Fruit fly (Drosophila melanogaster) whole organism, embryonic: Measurements from ENCODE around the gene CG7367.

ENCODE experiments used
- Antp ChIP-seq: fragments of 200-800 bp; sonication (Bioruptor generic); optimal IDR thresholded peaks from 3 replicates; lab custom pipeline; 2016; ENCODE audit warnings: missing biosample characterization, missing genetic modification characterization
- CG10366 ChIP-seq: fragments of 200-800 bp; sonication (Bioruptor generic); IDR thresholded peaks from 2 replicates; pipeline ENCODE4 v1.3.6; 2022; ENCODE audit warnings: missing biosample characterization, missing genetic modification characterization
- CG10431 ChIP-seq: fragments of 200-800 bp; sonication (Bioruptor generic); optimal IDR thresholded peaks from 3 replicates; lab custom pipeline; 2018; ENCODE audit warnings: missing biosample characterization, mild to moderate bottlenecking, missing genetic modification characterization
- CG11398 ChIP-seq: fragments of 200-800 bp; sonication (Bioruptor generic); optimal IDR thresholded peaks from 2 replicates; lab custom pipeline; 2016; ENCODE audit warnings: missing biosample characterization, missing genetic modification characterization
- CG11456 ChIP-seq: fragments of 200-800 bp; sonication (Bioruptor generic); IDR thresholded peaks from 3 replicates; pipeline ENCODE4 v1.3.6; 2022; ENCODE audit warnings: missing biosample characterization, missing genetic modification characterization
- CG11504 ChIP-seq: fragments of 200-800 bp; sonication (Bioruptor generic); optimal IDR thresholded peaks from 3 replicates; lab custom pipeline; 2019; ENCODE audit warnings: missing biosample characterization, mild to moderate bottlenecking, missing genetic modification characterization, moderate library complexity
- CG11695 ChIP-seq: fragments of 200-800 bp; sonication (Bioruptor generic); IDR thresholded peaks from 3 replicates; pipeline ENCODE4 v1.3.6; 2022; ENCODE audit warnings: missing biosample characterization, missing genetic modification characterization
- CG15269 ChIP-seq: fragments of 200-800 bp; sonication (Bioruptor generic); optimal IDR thresholded peaks from 2 replicates; lab custom pipeline; 2018; ENCODE audit warnings: missing biosample characterization, mild to moderate bottlenecking, missing genetic modification characterization, moderate library complexity
- CG17385 ChIP-seq: fragments of 200-800 bp; sonication (Bioruptor generic); optimal IDR thresholded peaks from 3 replicates; lab custom pipeline; 2018; ENCODE audit warnings: missing biosample characterization, mild to moderate bottlenecking, missing genetic modification characterization
- CG18599 ChIP-seq: fragments of 200-800 bp; sonication (Bioruptor generic); optimal IDR thresholded peaks from 3 replicates; lab custom pipeline; 2017; ENCODE audit warnings: missing biosample characterization, missing genetic modification characterization, mild to moderate bottlenecking, moderate library complexity, missing genetic modification reagents
- CG32772 ChIP-seq: fragments of 200-800 bp; sonication (Bioruptor generic); IDR thresholded peaks from 2 replicates; pipeline ENCODE4 v1.3.6; 2022; ENCODE audit warnings: missing biosample characterization, missing genetic modification characterization
- CG3838 ChIP-seq: fragments of 200-800 bp; sonication (Bioruptor generic); optimal IDR thresholded peaks from 3 replicates; lab custom pipeline; 2016; ENCODE audit warnings: missing biosample characterization, missing genetic modification characterization
- CG7928 ChIP-seq: fragments of 200-800 bp; sonication (Bioruptor generic); optimal IDR thresholded peaks from 2 replicates; lab custom pipeline; 2017; ENCODE audit warnings: missing biosample characterization, mild to moderate bottlenecking, missing genetic modification characterization
- Dll ChIP-seq: fragments of 200-800 bp; sonication (Bioruptor generic); IDR thresholded peaks from 4 replicates; pipeline ENCODE4 v1.3.6; 2022; ENCODE audit warnings: missing biosample characterization, missing genetic modification characterization; ENCODE audit not compliant: partially characterized antibody
- Drgx ChIP-seq: fragments of 200-800 bp; sonication (Bioruptor generic); IDR thresholded peaks from 2 replicates; pipeline ENCODE4 v1.3.6; 2022; ENCODE audit warnings: missing biosample characterization, missing genetic modification characterization
- Fer2 ChIP-seq: fragments of 200-800 bp; sonication (Bioruptor generic); optimal IDR thresholded peaks from 2 replicates; lab custom pipeline; 2018; ENCODE audit warnings: missing biosample characterization, mild to moderate bottlenecking, missing genetic modification characterization, moderate library complexity
- H15 ChIP-seq: fragments of 200-800 bp; sonication (Bioruptor generic); IDR thresholded peaks from 3 replicates; pipeline ENCODE4 v1.3.6; 2022; ENCODE audit warnings: missing biosample characterization, missing genetic modification characterization
- Jarid2 ChIP-seq: fragments of 200-800 bp; sonication (Bioruptor generic); optimal IDR thresholded peaks from 3 replicates; lab custom pipeline; 2017; ENCODE audit warnings: mild to moderate bottlenecking, missing biosample characterization, missing genetic modification reagents, missing genetic modification characterization
- Pdp1 ChIP-seq, 2 experiments: fragments of 200-800 bp; sonication (Bioruptor generic); optimal IDR thresholded peaks; 3 replicates each; lab custom pipeline; 2016; ENCODE audit warnings: missing biosample characterization in 2 of 2, missing genetic modification characterization in 2 of 2, mild to moderate bottlenecking in 1 of 2, moderate library complexity in 1 of 2
- Ptx1 ChIP-seq: fragments of 200-800 bp; sonication (Bioruptor generic); IDR thresholded peaks from 2 replicates; pipeline ENCODE4 v1.3.6; 2022; ENCODE audit warnings: missing biosample characterization, missing genetic modification characterization
- Rfx ChIP-seq: fragments of 200-800 bp; sonication (Bioruptor generic); IDR thresholded peaks from 2 replicates; pipeline ENCODE4 v1.3.6; 2022; ENCODE audit warnings: missing biosample characterization, missing genetic modification characterization
- Usf ChIP-seq: fragments of 200-800 bp; sonication (Bioruptor generic); optimal IDR thresholded peaks from 2 replicates; lab custom pipeline; 2017; ENCODE audit warnings: missing genotype, missing biosample characterization, missing genetic modification characterization
- chinmo ChIP-seq: fragments of 200-800 bp; sonication (Bioruptor generic); IDR thresholded peaks from 4 replicates; pipeline ENCODE4 v1.3.6; 2022; ENCODE audit warnings: missing biosample characterization, missing genetic modification characterization; ENCODE audit not compliant: partially characterized antibody
- ci ChIP-seq: fragments of 200-800 bp; sonication (Bioruptor generic); IDR thresholded peaks from 3 replicates; pipeline ENCODE4 v1.3.6; 2022; ENCODE audit warnings: missing biosample characterization, missing genetic modification characterization
- crol ChIP-seq: fragments of 200-800 bp; sonication (Bioruptor generic); IDR thresholded peaks from 2 replicates; pipeline ENCODE4 v1.3.6; 2022; ENCODE audit warnings: missing biosample characterization, missing genetic modification characterization
- dan ChIP-seq: fragments of 200-800 bp; sonication (Bioruptor generic); IDR thresholded peaks from 2 replicates; pipeline ENCODE4 v1.3.6; 2022; ENCODE audit warnings: missing biosample characterization, missing genetic modification characterization
- ewg ChIP-seq: fragments of 200-800 bp; sonication (Bioruptor generic); optimal IDR thresholded peaks from 3 replicates; lab custom pipeline; 2017; ENCODE audit warnings: mild to moderate bottlenecking, missing biosample characterization, missing genetic modification reagents, missing genetic modification characterization
- exex ChIP-seq: fragments of 200-800 bp; sonication (Bioruptor generic); optimal IDR thresholded peaks from 4 replicates; lab custom pipeline; 2018; ENCODE audit warnings: missing biosample characterization, mild to moderate bottlenecking, missing genetic modification characterization, moderate library complexity
- eyg ChIP-seq: fragments of 200-800 bp; sonication (Bioruptor generic); optimal IDR thresholded peaks from 3 replicates; lab custom pipeline; 2016; ENCODE audit warnings: missing biosample characterization, missing genetic modification characterization
- ftz-f1 ChIP-seq: fragments of 200-800 bp; sonication (Bioruptor generic); optimal IDR thresholded peaks from 2 replicates; lab custom pipeline; 2016; ENCODE audit warnings: missing biosample characterization, missing genetic modification characterization
- gcm ChIP-seq: fragments of 200-800 bp; sonication (Bioruptor generic); optimal IDR thresholded peaks from 2 replicates; lab custom pipeline; 2019; ENCODE audit warnings: missing biosample characterization, mild to moderate bottlenecking, missing genetic modification characterization, moderate library complexity
- gcm2 ChIP-seq: fragments of 200-800 bp; sonication (Bioruptor generic); optimal IDR thresholded peaks from 2 replicates; lab custom pipeline; 2016; ENCODE audit warnings: missing biosample characterization, missing genetic modification characterization
- gem ChIP-seq: fragments of 200-800 bp; sonication (Bioruptor generic); optimal IDR thresholded peaks from 2 replicates; lab custom pipeline; 2019; ENCODE audit warnings: missing biosample characterization, mild to moderate bottlenecking, missing genetic modification characterization, moderate library complexity
- hkb ChIP-seq, 2 experiments: fragments of 200-800 bp in 1 of 2; fragments of >200 bp in 1 of 2; sonication (Bioruptor generic) in 1 of 2; IDR thresholded peaks in 1 of 2; optimal IDR thresholded peaks in 1 of 2; 2 replicates each; pipeline versions ENCODE4 v1.3.6 to Lab custom; 2017 to 2022; ENCODE audit warnings: missing biosample characterization in 1 of 2, missing genetic modification characterization in 1 of 2
- pan ChIP-seq, 4 experiments: fragments of >200 bp in 3 of 4; fragments of 200-800 bp in 1 of 4; sonication (Bioruptor generic) in 1 of 4; optimal IDR thresholded peaks in 3 of 4; IDR thresholded peaks in 1 of 4; 2 replicates each; pipeline versions ENCODE4 v1.3.6 to Lab custom; 2017 to 2022; ENCODE audit warnings: missing biosample characterization in 2 of 4, missing genetic modification characterization in 2 of 4, mixed read lengths in 1 of 4
- row ChIP-seq: fragments of 200-800 bp; sonication (Bioruptor generic); IDR thresholded peaks from 3 replicates; pipeline ENCODE4 v1.3.6; 2022; ENCODE audit warnings: missing biosample characterization, missing genetic modification characterization
- sens ChIP-seq: fragments of 200-800 bp; sonication (Bioruptor generic); peaks from one replicate; lab custom pipeline; 2016; ENCODE audit warnings: missing biosample characterization, missing genetic modification characterization
- sens-2 ChIP-seq: fragments of 200-800 bp; sonication (Bioruptor generic); IDR thresholded peaks from 2 replicates; pipeline ENCODE4 v1.3.6; 2022; ENCODE audit warnings: missing biosample characterization, missing genetic modification characterization
- sim ChIP-seq: fragments of 200-800 bp; sonication (Bioruptor generic); IDR thresholded peaks from 2 replicates; pipeline ENCODE4 v1.3.6; 2022; ENCODE audit warnings: missing biosample characterization, missing genetic modification characterization
- slbo ChIP-seq: fragments of 200-800 bp; sonication (Bioruptor generic); IDR thresholded peaks from 2 replicates; pipeline ENCODE4 v1.3.6; 2022; ENCODE audit warnings: missing biosample characterization, missing genetic modification characterization
- slou ChIP-seq: fragments of 200-800 bp; sonication (Bioruptor generic); optimal IDR thresholded peaks from 3 replicates; lab custom pipeline; 2016; ENCODE audit warnings: missing biosample characterization, missing genetic modification characterization
- sob ChIP-seq: fragments of 200-800 bp; sonication (Bioruptor generic); IDR thresholded peaks from 2 replicates; pipeline ENCODE4 v1.3.6; 2022; ENCODE audit warnings: missing biosample characterization, missing genetic modification characterization
- vfl ChIP-seq: fragments of 200-800 bp; sonication (Bioruptor generic); optimal IDR thresholded peaks from 2 replicates; lab custom pipeline; 2016; ENCODE audit warnings: missing biosample characterization, missing genetic modification characterization

Gene CG7367

DNA sequence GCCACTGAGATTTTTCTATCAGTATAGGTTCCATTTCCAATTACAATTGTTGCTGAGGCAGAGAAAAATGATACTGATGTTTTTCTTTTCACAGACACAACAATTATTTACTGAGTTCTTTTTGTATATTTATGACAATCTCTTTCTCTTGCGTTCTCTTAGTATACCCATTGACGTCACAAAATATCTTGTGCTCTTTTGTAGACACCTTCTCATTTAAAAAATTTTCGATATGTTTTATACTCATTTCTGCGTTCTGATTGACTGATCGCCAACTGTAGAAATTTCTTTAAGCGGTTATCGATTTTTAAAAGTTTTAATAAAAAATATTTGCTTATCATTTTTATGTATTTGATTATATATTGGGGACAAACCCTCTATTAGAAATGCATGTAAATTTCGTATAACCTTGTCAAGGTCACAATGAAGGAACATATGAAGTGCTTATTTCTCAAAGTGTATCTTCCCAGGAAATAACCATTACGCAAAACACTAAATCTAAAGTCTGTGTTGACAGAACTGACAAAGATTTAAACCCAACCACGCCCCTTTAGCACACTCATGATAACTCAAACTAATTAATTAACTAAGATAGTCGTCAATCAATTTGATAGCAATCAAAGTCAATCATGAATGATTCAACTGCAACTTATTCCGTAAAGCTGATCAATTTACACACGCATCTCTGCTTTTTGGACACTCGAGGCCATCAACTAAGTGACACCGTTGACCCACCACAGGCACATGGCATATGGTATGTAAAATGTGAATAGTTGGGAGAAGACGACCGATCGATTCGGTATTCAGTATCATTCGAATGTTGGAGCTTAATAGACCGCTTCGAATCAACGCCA, 28.8 kb downstream of the CG7367 start, which contains the start of the genes Glyat and Tg (continued):
- TF ChIP-seq CG3838 (GFP tag; lab: Kevin White, UChicago) (no peak), gem (peak; percentile 47), gcm2 (GFP tag; lab: Kevin White, UChicago) (no peak), H15 (GFP tag; lab: Robert Waterston, UW) (no peak), ewg (no peak), CG17385 (no peak), CG7928 (GFP tag; lab: Kevin White, UChicago) (no peak)

DNA sequence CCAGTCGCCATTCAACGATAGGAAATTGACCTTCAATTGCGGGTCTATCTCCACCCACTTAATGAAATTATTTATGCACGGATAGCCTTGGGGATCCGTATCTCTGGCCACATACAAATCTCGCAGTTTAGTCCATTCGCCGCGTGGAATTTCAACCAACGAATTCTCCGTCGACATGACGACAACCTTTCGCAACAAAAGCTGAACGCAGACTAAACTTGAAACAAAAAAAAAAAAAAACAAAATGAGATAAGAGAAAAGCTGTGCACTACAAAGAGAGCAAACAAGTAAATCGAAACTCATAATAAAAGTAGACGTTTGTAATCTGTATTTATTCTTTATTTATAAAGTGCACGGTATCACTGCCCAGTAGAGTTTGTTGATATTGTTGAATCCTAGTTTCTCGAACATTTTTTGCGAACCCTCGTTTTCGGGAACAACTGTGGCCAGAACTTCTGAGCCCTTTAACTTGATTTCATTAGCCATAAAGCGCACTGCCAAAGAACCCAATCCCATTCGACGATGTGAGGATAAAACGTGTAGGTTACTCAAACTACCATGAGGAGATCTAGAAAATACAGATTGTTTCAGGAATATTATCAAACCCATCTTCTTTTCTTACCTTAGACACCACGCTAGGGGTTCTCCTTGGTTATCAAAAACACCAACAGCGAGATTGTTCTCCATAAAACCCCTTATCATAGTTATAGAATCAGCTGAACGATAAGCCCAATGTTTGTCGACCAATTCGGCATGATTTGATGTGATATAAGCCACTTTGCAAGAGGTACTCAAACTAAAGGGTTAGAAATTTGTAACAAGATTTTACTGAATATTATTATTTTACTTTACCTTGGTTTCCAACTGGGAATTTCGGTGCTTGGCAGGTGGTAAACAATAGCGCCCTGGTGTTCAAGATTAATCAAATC, 30.0 kb downstream of the CG7367 start, which contains the start of gene CG12560:
CG12560 (minus strand) TSS at position 195 of the 929 bp plus-strand sequence.
- peak; percentile 43; the same call in 1 of the 3 replicates for TF ChIP-seq row (GFP tag; lab: Robert Waterston, UW)
- TF ChIP-seq sens (GFP tag; lab: Kevin White, UChicago), result peak; percentile 28
- no peak for TF ChIP-seq dan
- TF ChIP-seq Usf (GFP tag; lab: Kevin White, UChicago), result no peak
- TF ChIP-seq Antp (GFP tag; lab: Kevin White, UChicago), result peak; percentile 2
- no peak for TF ChIP-seq Drgx (GFP tag; lab: Robert Waterston, UW)
- peak; percentile 26; the same call in 1 of the 3 replicates for TF ChIP-seq CG11695 (GFP tag; lab: Robert Waterston, UW)
- peak; percentile 68 for TF ChIP-seq CG32772 (GFP tag; lab: Robert Waterston, UW)
- TF ChIP-seq vfl (GFP tag; lab: Kevin White, UChicago), result peak; percentile 2
- TF ChIP-seq CG10366 (GFP tag; lab: Robert Waterston, UW), result peak; percentile 18; the same call in 1 of the 2 replicates
- peak; percentile 64 for TF ChIP-seq CG11504 (tag; lab: Kevin White, UChicago)
- peak; percentile 14 for TF ChIP-seq CG10431
- peak; percentile 47; the same call in 1 of the 3 replicates for TF ChIP-seq CG11456 (GFP tag; lab: Robert Waterston, UW)
- 0 out of 2 replicates have a peak, but pooled peaks have one; percentile 2 for TF ChIP-seq slbo (GFP tag; lab: Robert Waterston, UW)
- TF ChIP-seq crol (GFP tag; lab: Robert Waterston, UW), result no peak
- peak; percentile 29 for TF ChIP-seq Ptx1 (GFP tag; lab: Robert Waterston, UW)
- TF ChIP-seq gcm (GFP tag; lab: Kevin White, UChicago), result no peak
- TF ChIP-seq Dll (GFP tag; lab: Robert Waterston, UW), result no peak
- no peak for TF ChIP-seq Fer2 (tag; lab: Kevin White, UChicago)
- peak in 1 of 2 experiments; percentile 8 for TF ChIP-seq Pdp1 (GFP tag; optimal IDR thresholded peaks at IDR 0.05; lab: Kevin White, UChicago)
- TF ChIP-seq sob (GFP tag; lab: Robert Waterston, UW), result 0 out of 2 replicates have a peak, but pooled peaks have one; percentile 37
- TF ChIP-seq sens-2 (GFP tag; lab: Robert Waterston, UW), result peak; percentile 55
- no peak for TF ChIP-seq CG11398 (GFP tag; lab: Kevin White, UChicago)
- peak; percentile 21 for TF ChIP-seq CG17385
- no peak for TF ChIP-seq hkb (optimal IDR thresholded peaks at IDR 0.05; lab: Kevin White, UChicago)
- 0 out of 2 replicates have a peak, but pooled peaks have one; percentile 32 for TF ChIP-seq hkb (GFP tag; IDR thresholded peaks at IDR 0.05; lab: Robert Waterston, UW)
- TF ChIP-seq CG18599 (GFP tag; lab: Kevin White, UChicago), result peak; percentile 30
- peak; percentile 81 for TF ChIP-seq Jarid2
- no peak for TF ChIP-seq pan (optimal IDR thresholded peaks at IDR 0.05; lab: Kevin White, UChicago)
- TF ChIP-seq pan (GFP tag; optimal IDR thresholded peaks at IDR 0.05 in 1 of 2, IDR thresholded peaks at IDR 0.05 in 1 of 2), result peak in 1 of 2 experiments; percentile 11
- peak; percentile 21; the same call in 1 of the 2 replicates for TF ChIP-seq Rfx (GFP tag; lab: Robert Waterston, UW)
- TF ChIP-seq ci (GFP tag; lab: Robert Waterston, UW), result 0 out of 3 replicates have a peak, but pooled peaks have one; percentile 6
- TF ChIP-seq chinmo (GFP tag; lab: Robert Waterston, UW), result peak; percentile 73; the same call in 2 of the 4 replicates
- TF ChIP-seq slou (GFP tag; lab: Kevin White, UChicago), result no peak
- no peak for TF ChIP-seq eyg (GFP tag; lab: Kevin White, UChicago)
- peak; percentile 80 for TF ChIP-seq ftz-f1
- peak; percentile 26 for TF ChIP-seq CG15269 (tag; lab: Kevin White, UChicago)
- TF ChIP-seq exex (tag; lab: Kevin White, UChicago), result peak; percentile 42
- TF ChIP-seq sim (GFP tag; lab: Robert Waterston, UW), result 0 out of 2 replicates have a peak, but pooled peaks have one; percentile 23
